Fruit fly (Drosophila melanogaster): Measurements from ENCODE around the gene ppk10.
A peak's percentile ranks its signal among the peaks of the same experiment; 100 is the strongest.

ppk10 gene

DNA sequence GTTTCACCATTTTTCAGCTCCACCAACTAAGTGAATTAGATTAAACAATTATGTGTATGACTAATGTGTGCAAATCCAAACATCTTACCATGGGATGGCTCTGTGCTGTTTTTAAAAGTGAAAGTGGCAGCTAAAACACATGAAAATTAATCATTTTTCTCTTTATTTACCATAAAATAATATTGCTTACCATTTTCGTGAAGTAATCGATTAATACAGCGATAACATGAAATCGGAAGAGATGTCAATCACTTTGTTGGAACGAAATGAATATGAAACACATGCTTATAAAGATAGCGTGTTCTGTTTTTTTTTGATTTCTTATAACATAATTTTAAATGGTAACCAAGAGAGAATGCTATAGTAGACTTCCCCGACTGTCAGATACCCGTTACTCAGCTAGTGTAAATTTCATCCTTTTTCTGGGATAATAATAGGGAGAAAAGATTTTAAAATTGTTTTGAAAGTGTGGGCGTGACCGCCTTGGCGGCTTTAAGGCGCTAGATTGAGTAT, 48.3 kb downstream of the ppk10 start (continued):
- TF ChIP-seq sna (GFP tag; IDR thresholded peaks at IDR 0.05; ENCODE audit: partially characterized antibody) (peak; percentile 58; the same call in 1 of the 2 replicates), fd96Cb (tag; optimal IDR thresholded peaks at IDR 0.05) (no peak), Sry-β (GFP tag; optimal IDR thresholded peaks at IDR 0.05) (peak; percentile 54), fd64A (GFP tag; optimal IDR thresholded peaks at IDR 0.05) (no peak), az2 (GFP tag; optimal IDR thresholded peaks at IDR 0.05) (no peak), CG10321 (GFP tag; IDR thresholded peaks at IDR 0.05) (no peak), ash1 (GFP tag; optimal IDR thresholded peaks at IDR 0.05) (no peak), Fer1 (GFP tag; optimal IDR thresholded peaks at IDR 0.05) (no peak), CG14710 (tag; optimal IDR thresholded peaks at IDR 0.05) (peak; percentile 1), CG15601 (tag; optimal IDR thresholded peaks at IDR 0.05) (no peak), Gug (GFP tag; IDR thresholded peaks at IDR 0.05) (no peak), grau (tag; optimal IDR thresholded peaks at IDR 0.05) (no peak), Dref (GFP tag; IDR thresholded peaks at IDR 0.05) (peak; percentile 67), mirr (GFP tag; optimal IDR thresholded peaks at IDR 0.05) (no peak), CG14860 (GFP tag; IDR thresholded peaks at IDR 0.05; ENCODE audit: partially characterized antibody) (peak; percentile 42; the same call in 1 of the 3 replicates), H15 (GFP tag; IDR thresholded peaks at IDR 0.05) (no peak), NFAT (GFP tag; IDR thresholded peaks at IDR 0.05) (no peak), YL-1 (GFP tag; optimal IDR thresholded peaks at IDR 0.05) (peak; percentile 45), CG11085 (GFP tag; IDR thresholded peaks at IDR 0.05) (no peak), CG2712 (tag; optimal IDR thresholded peaks at IDR 0.05) (peak; percentile 16), CG8478 (optimal IDR thresholded peaks at IDR 0.05) (no peak), CG4617 (GFP tag; optimal IDR thresholded peaks at IDR 0.05; ENCODE audit: borderline replicate concordance) (peak; percentile 57), Hr78 (GFP tag; optimal IDR thresholded peaks at IDR 0.05) (no peak), crol (GFP tag; IDR thresholded peaks at IDR 0.05) (no peak), sim (GFP tag; IDR thresholded peaks at IDR 0.05) (no peak)

All from whole organism, embryonic.